Fruit fly (Drosophila melanogaster) whole organism, wandering third instar larva: ENCODE measurements around the gene Alp9.

Experiments used
- GATAd ChIP-seq: sonication (Bioruptor generic); optimal IDR thresholded peaks from 2 replicates; lab custom pipeline; 2016; ENCODE audit warnings: missing biosample characterization, missing genetic modification characterization
- Hr78 ChIP-seq: fragments of >200 bp; optimal IDR thresholded peaks from 2 replicates; lab custom pipeline; 2017; ENCODE audit warnings: missing biosample characterization, missing genetic modification characterization
- OdsH ChIP-seq: fragments of 200-800 bp; sonication (Bioruptor generic); optimal IDR thresholded peaks from 2 replicates; lab custom pipeline; 2016; ENCODE audit warnings: missing biosample characterization, mild to moderate bottlenecking, missing genetic modification characterization
- brk ChIP-seq: fragments of 200-800 bp; sonication (Bioruptor generic); optimal IDR thresholded peaks from 2 replicates; lab custom pipeline; 2016; ENCODE audit warnings: missing biosample characterization, mild to moderate bottlenecking, missing genetic modification characterization
- dmrt93B ChIP-seq: fragments of 200-800 bp; sonication (Bioruptor generic); optimal IDR thresholded peaks from 2 replicates; lab custom pipeline; 2018; ENCODE audit warnings: missing biosample characterization, mild to moderate bottlenecking, missing genetic modification characterization
- h ChIP-seq: fragments of 200-800 bp; sonication (Bioruptor generic); optimal IDR thresholded peaks from 3 replicates; lab custom pipeline; 2016; ENCODE audit warnings: missing biosample characterization, mild to moderate bottlenecking, missing genetic modification characterization
- pan ChIP-seq: fragments of >200 bp; optimal IDR thresholded peaks from 2 replicates; lab custom pipeline; 2017
- psq ChIP-seq: fragments of 200-800 bp; sonication (Bioruptor generic); optimal IDR thresholded peaks from 3 replicates; lab custom pipeline; 2017; ENCODE audit warnings: missing biosample characterization, mild to moderate bottlenecking, missing genetic modification characterization, moderate library complexity

- no peak for TF ChIP-seq GATAd (GFP tag; lab: Kevin White, UChicago)
- no peak for TF ChIP-seq dmrt93B (GFP tag; lab: Kevin White, UChicago)
- no peak for TF ChIP-seq pan
- TF ChIP-seq psq (GFP tag; lab: Kevin White, UChicago), result no peak
- TF ChIP-seq Hr78 (GFP tag; lab: Kevin White, UChicago), result no peak
- no peak for TF ChIP-seq h
- TF ChIP-seq brk (GFP tag; lab: Kevin White, UChicago), result no peak
- TF ChIP-seq OdsH (GFP tag; lab: Kevin White, UChicago), result no peak
These were observed 23.4 kb downstream of the Alp9 start for dm6 chr3L:5618697-5619096.
